Fruit fly (Drosophila melanogaster): ENCODE measurements around the gene SmydA-2.

SmydA-2 gene

DNA sequence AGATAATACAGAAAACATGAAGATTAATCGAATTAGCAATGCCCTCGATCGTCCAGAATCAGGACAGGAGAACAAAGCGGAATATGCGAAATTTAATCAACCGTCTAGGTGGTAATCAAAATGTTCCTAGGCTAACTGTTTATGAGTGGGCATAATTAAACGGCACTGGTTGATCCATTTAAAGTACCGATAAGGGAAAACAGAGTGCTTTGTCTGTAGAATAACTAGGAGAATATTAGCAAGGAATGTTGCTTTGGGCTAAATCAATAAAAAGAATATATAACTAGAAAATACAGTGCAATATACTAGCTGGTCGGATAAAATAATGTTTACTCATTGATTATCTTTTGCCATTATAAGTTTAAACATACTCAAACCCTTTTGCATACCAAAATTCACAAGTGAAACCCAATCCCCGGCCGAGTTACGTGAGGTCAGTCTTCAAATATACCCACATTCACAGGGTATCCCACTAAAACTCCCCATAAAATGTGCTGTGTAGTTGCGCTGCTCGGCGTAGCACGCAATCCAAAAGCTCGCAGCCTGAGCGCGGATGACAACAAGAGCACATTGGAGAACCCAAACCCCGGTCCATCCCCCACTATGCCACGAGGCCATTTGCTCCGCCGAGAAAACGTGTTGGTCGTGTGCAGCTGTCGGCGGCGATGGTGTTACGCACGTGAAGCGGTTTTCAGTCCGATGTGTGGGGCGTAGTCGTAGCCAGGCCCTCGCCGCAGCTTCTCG is 6.8 kb downstream of the SmydA-2 start:
- TF ChIP-seq Met (GFP tag; optimal IDR thresholded peaks at IDR 0.05) (peak; percentile 68), CG3919 (GFP tag; optimal IDR thresholded peaks at IDR 0.05) (peak; percentile 55), Sox14 (GFP tag; optimal IDR thresholded peaks at IDR 0.05) (peak; percentile 64), CG6792 (GFP tag; optimal IDR thresholded peaks at IDR 0.05) (peak; percentile 59), esn (GFP tag; optimal IDR thresholded peaks at IDR 0.05) (peak; percentile 80), CG8119 (GFP tag; IDR thresholded peaks at IDR 0.05) (no peak; the same call in 2 of the 3 replicates), CG6854 (GFP tag; optimal IDR thresholded peaks at IDR 0.05) (peak; percentile 81), Eip93F (GFP tag; optimal IDR thresholded peaks at IDR 0.05) (no peak), CG11294 (GFP tag; IDR thresholded peaks at IDR 0.05) (peak; percentile 27), Ets21C (GFP tag; optimal IDR thresholded peaks at IDR 0.05) (peak; percentile 53), CG15336 (GFP tag; IDR thresholded peaks at IDR 0.05) (peak; percentile 44), Eip78C (GFP tag) (peak; percentile 93), CG11902 (GFP tag; optimal IDR thresholded peaks at IDR 0.05) (peak; percentile 57), Hr4 (GFP tag; optimal IDR thresholded peaks at IDR 0.05) (peak; percentile 84), CG10669 (GFP tag; optimal IDR thresholded peaks at IDR 0.05) (peak; percentile 69), pdm3 (GFP tag; optimal IDR thresholded peaks at IDR 0.05) (peak; percentile 76), acj6 (GFP tag; optimal IDR thresholded peaks at IDR 0.05) (peak; percentile 75), CG10631 (GFP tag; optimal IDR thresholded peaks at IDR 0.05) (peak; percentile 83), fd85E (GFP tag; optimal IDR thresholded peaks at IDR 0.05) (no peak), vri (GFP tag; optimal IDR thresholded peaks at IDR 0.05) (peak; percentile 61), Blimp-1 (GFP tag; optimal IDR thresholded peaks at IDR 0.05) (no peak), CG6163 (GFP tag; IDR thresholded peaks at IDR 0.05) (peak; percentile 71), CG1621 (tag; optimal IDR thresholded peaks at IDR 0.05) (peak; percentile 84), fkh (GFP tag; optimal IDR thresholded peaks at IDR 0.05) (no peak), salr (GFP tag; optimal IDR thresholded peaks at IDR 0.05) (peak in 1 of 2 experiments; percentile 83), achi (GFP tag; optimal IDR thresholded peaks at IDR 0.05) (peak; percentile 68), CG7368 (GFP tag; optimal IDR thresholded peaks at IDR 0.05) (peak; percentile 47), CG8632 (GFP tag; optimal IDR thresholded peaks at IDR 0.05) (peak; percentile 63), ss (GFP tag; optimal IDR thresholded peaks at IDR 0.05) (peak; percentile 40 to 89), spab (GFP tag; optimal IDR thresholded peaks at IDR 0.05) (peak; percentile 56), net (GFP tag; optimal IDR thresholded peaks at IDR 0.05) (peak; percentile 74), OdsH (GFP tag; optimal IDR thresholded peaks at IDR 0.05) (peak; percentile 77), CG34406 (GFP tag; optimal IDR thresholded peaks at IDR 0.05) (peak; percentile 48), Gug (GFP tag; IDR thresholded peaks at IDR 0.05) (peak; percentile 44), fd59A (GFP tag; optimal IDR thresholded peaks at IDR 0.05) (peak; percentile 66), svp (GFP tag) (peak; percentile 89), Ets96B (tag; optimal IDR thresholded peaks at IDR 0.05) (peak; percentile 55), eg (GFP tag; IDR thresholded peaks at IDR 0.05) (peak; percentile 63), CG31627 (GFP tag; optimal IDR thresholded peaks at IDR 0.05) (peak; percentile 66), Sox102F (GFP tag; optimal IDR thresholded peaks at IDR 0.05) (peak; percentile 50), lz (GFP tag; optimal IDR thresholded peaks at IDR 0.05) (peak; percentile 68), Sox15 (GFP tag; optimal IDR thresholded peaks at IDR 0.05) (peak; percentile 72), CG32006 (GFP tag; optimal IDR thresholded peaks at IDR 0.05) (peak; percentile 88), Smox (GFP tag; optimal IDR thresholded peaks at IDR 0.05) (peak; percentile 69), Eip75B (GFP tag; optimal IDR thresholded peaks at IDR 0.05) (peak; percentile 52), CG3032 (tag; optimal IDR thresholded peaks at IDR 0.05) (peak; percentile 51), CG4318 (GFP tag; optimal IDR thresholded peaks at IDR 0.05) (peak; percentile 77), dsx (GFP tag; optimal IDR thresholded peaks at IDR 0.05; ENCODE audit: poor library complexity, severe bottlenecking) (no peak), Lpt (GFP tag; optimal IDR thresholded peaks at IDR 0.05) (peak; percentile 9), Hr39 (GFP tag; optimal IDR thresholded peaks at IDR 0.05) (peak; percentile 65), CG9139 (GFP tag; optimal IDR thresholded peaks at IDR 0.05) (no peak)
